Worm (Caenorhabditis elegans) whole organism, L3 larva: ENCODE results near the gene C27A2.12.

ENCODE experiments used
- R02D3.7 ChIP-seq: fragments of 150-350 bp; optimal IDR thresholded peaks from 2 replicates; lab custom pipeline; 2014; ENCODE audit warnings: missing biosample characterization, missing genetic modification characterization
- ZK546.5 ChIP-seq: sonication (generic microtip); optimal IDR thresholded peaks from 2 replicates; lab custom pipeline; 2017; ENCODE audit warnings: missing biosample characterization, missing genetic modification characterization
- aly-2 ChIP-seq: fragments of 150-350 bp; optimal IDR thresholded peaks from 2 replicates; lab custom pipeline; 2014; ENCODE audit warnings: missing biosample characterization, missing genetic modification characterization
- ama-1 ChIP-seq: fragments of 150-350 bp; optimal IDR thresholded peaks from 2 replicates; lab custom pipeline; 2018
- ceh-16 ChIP-seq: sonication (generic microtip); optimal IDR thresholded peaks from 2 replicates; lab custom pipeline; 2017; ENCODE audit warnings: missing biosample characterization, missing genetic modification characterization
- ceh-28 ChIP-seq: fragments of 150-350 bp; optimal IDR thresholded peaks from 2 replicates; lab custom pipeline; 2014; ENCODE audit warnings: missing biosample characterization, missing genetic modification reagents, missing genetic modification characterization
- ceh-82 ChIP-seq: fragments of 150-350 bp; optimal IDR thresholded peaks from 2 replicates; lab custom pipeline; 2014; ENCODE audit warnings: missing biosample characterization, missing genetic modification characterization
- ceh-9 ChIP-seq: sonication (generic microtip); optimal IDR thresholded peaks from 2 replicates; lab custom pipeline; 2018; ENCODE audit warnings: missing biosample characterization, missing genetic modification characterization
- daf-12 ChIP-seq: fragments of 150-350 bp; optimal IDR thresholded peaks from 2 replicates; lab custom pipeline; 2014; ENCODE audit warnings: missing biosample characterization, missing genetic modification reagents, missing genetic modification characterization
- egl-27 ChIP-seq: sonication (generic microtip); optimal IDR thresholded peaks from 4 replicates; lab custom pipeline; 2017; ENCODE audit warnings: missing biosample characterization, missing genetic modification reagents, missing genetic modification characterization
- egl-5 ChIP-seq: fragments of 150-350 bp; optimal IDR thresholded peaks from 2 replicates; lab custom pipeline; 2017; ENCODE audit warnings: missing biosample characterization, missing genetic modification reagents, missing genetic modification characterization, inconsistent platforms
- elt-1 ChIP-seq: fragments of 150-350 bp; optimal IDR thresholded peaks from 2 replicates; lab custom pipeline; 2014; ENCODE audit warnings: missing biosample characterization, missing genetic modification characterization
- elt-2 ChIP-seq: sonication (generic microtip); optimal IDR thresholded peaks from 2 replicates; lab custom pipeline; 2016; ENCODE audit warnings: missing genetic modification reagents, mild to moderate bottlenecking, missing genetic modification characterization, missing compliant biosample characterization
- elt-3 ChIP-seq, 3 experiments: fragments of 150-350 bp in 1 of 3; sonication (generic microtip) in 2 of 3; optimal IDR thresholded peaks; 2 replicates in 2 of 3; 4 replicates in 1 of 3; lab custom pipeline; 2014 to 2017; ENCODE audit warnings: missing biosample characterization in 3 of 3, missing genetic modification characterization in 3 of 3
- eor-1 ChIP-seq, 2 experiments: fragments of 150-350 bp; optimal IDR thresholded peaks; 2 replicates each; lab custom pipeline; 2014 to 2018; ENCODE audit warnings: missing biosample characterization in 2 of 2, missing genetic modification characterization in 2 of 2
- fkh-10 ChIP-seq: sonication (generic microtip); optimal IDR thresholded peaks from 2 replicates; lab custom pipeline; 2017; ENCODE audit warnings: missing biosample characterization, missing genetic modification reagents, missing genetic modification characterization
- fkh-2 ChIP-seq: fragments of 150-350 bp; optimal IDR thresholded peaks from 2 replicates; lab custom pipeline; 2014; ENCODE audit warnings: missing biosample characterization, missing genetic modification reagents, missing genetic modification characterization
- fos-1 ChIP-seq: fragments of 150-350 bp; optimal IDR thresholded peaks from 2 replicates; lab custom pipeline; 2014; ENCODE audit warnings: missing biosample characterization, missing genetic modification characterization
- hmg-11 ChIP-seq: sonication (generic microtip); optimal IDR thresholded peaks from 2 replicates; lab custom pipeline; 2016; ENCODE audit warnings: missing genetic modification characterization, missing compliant biosample characterization
- jun-1 ChIP-seq: fragments of 150-350 bp; optimal IDR thresholded peaks from 2 replicates; lab custom pipeline; 2014; ENCODE audit warnings: missing biosample characterization, missing genetic modification reagents, missing genetic modification characterization
- lin-15B ChIP-seq: fragments of 150-350 bp; optimal IDR thresholded peaks from 2 replicates; lab custom pipeline; 2014; ENCODE audit warnings: missing biosample characterization, missing genetic modification characterization
- lin-39 ChIP-seq: fragments of 150-350 bp; optimal IDR thresholded peaks from 2 replicates; lab custom pipeline; 2018; ENCODE audit warnings: missing biosample characterization, missing genetic modification reagents, missing genetic modification characterization
- lsy-12 ChIP-seq: sonication (generic microtip); optimal IDR thresholded peaks from 2 replicates; lab custom pipeline; 2016; ENCODE audit warnings: mild to moderate bottlenecking, missing genetic modification characterization, missing compliant biosample characterization
- mdl-1 ChIP-seq: fragments of 150-350 bp; optimal IDR thresholded peaks from 2 replicates; lab custom pipeline; 2014; ENCODE audit warnings: missing biosample characterization, missing genetic modification characterization
- mml-1 ChIP-seq: fragments of 150-350 bp; sonication (generic microtip); optimal IDR thresholded peaks from 3 replicates; lab custom pipeline; 2014; ENCODE audit warnings: missing biosample characterization, missing genetic modification characterization
- nfya-1 ChIP-seq: sonication (generic microtip); optimal IDR thresholded peaks from 2 replicates; lab custom pipeline; 2017; ENCODE audit warnings: missing genetic modification characterization, mild to moderate bottlenecking, missing compliant biosample characterization, antibody characterized with exemption, moderate library complexity; ENCODE audit not compliant: insufficient read depth
- nhr-11 ChIP-seq: fragments of 150-350 bp; optimal IDR thresholded peaks from 2 replicates; lab custom pipeline; 2014; ENCODE audit warnings: missing biosample characterization, missing genetic modification characterization
- nhr-12 ChIP-seq: fragments of 150-350 bp; optimal IDR thresholded peaks from 2 replicates; lab custom pipeline; 2014; ENCODE audit warnings: missing biosample characterization, missing genetic modification characterization
- nhr-23 ChIP-seq: fragments of 150-350 bp; optimal IDR thresholded peaks from 2 replicates; lab custom pipeline; 2014; ENCODE audit warnings: missing biosample characterization, missing genetic modification reagents, missing genetic modification characterization
- nhr-237 ChIP-seq: fragments of 150-350 bp; optimal IDR thresholded peaks from 2 replicates; lab custom pipeline; 2014; ENCODE audit warnings: missing biosample characterization, missing genetic modification characterization
- nhr-25 ChIP-seq: sonication (generic microtip); optimal IDR thresholded peaks from 2 replicates; lab custom pipeline; 2017; ENCODE audit warnings: missing biosample characterization, missing genetic modification characterization
- nhr-28 ChIP-seq: fragments of 150-350 bp; optimal IDR thresholded peaks from 2 replicates; lab custom pipeline; 2014; ENCODE audit warnings: missing biosample characterization, missing genetic modification characterization
- nhr-43 ChIP-seq: sonication (generic microtip); optimal IDR thresholded peaks from 2 replicates; lab custom pipeline; 2016; ENCODE audit warnings: mild to moderate bottlenecking, missing genetic modification characterization, missing compliant biosample characterization; ENCODE audit not compliant: poor library complexity, severe bottlenecking
- nhr-67 ChIP-seq: fragments of 150-350 bp; optimal IDR thresholded peaks from 2 replicates; lab custom pipeline; 2014; ENCODE audit warnings: missing biosample characterization, missing genetic modification characterization
- nhr-76 ChIP-seq: fragments of 150-350 bp; sonication (generic microtip); optimal IDR thresholded peaks from 5 replicates; lab custom pipeline; 2014; ENCODE audit warnings: missing biosample characterization, missing genetic modification characterization
- nhr-77 ChIP-seq: fragments of 150-350 bp; optimal IDR thresholded peaks from 2 replicates; lab custom pipeline; 2014; ENCODE audit warnings: missing biosample characterization, missing genetic modification characterization
- pha-4 ChIP-seq: fragments of 150-350 bp; optimal IDR thresholded peaks from 2 replicates; lab custom pipeline; 2014; ENCODE audit warnings: missing biosample characterization, missing genetic modification reagents, missing genetic modification characterization
- pqm-1 ChIP-seq: fragments of 150-350 bp; optimal IDR thresholded peaks from 2 replicates; lab custom pipeline; 2017; ENCODE audit warnings: missing biosample characterization, missing genetic modification characterization, inconsistent platforms
- sea-2 ChIP-seq: fragments of 150-350 bp; sonication (generic microtip); optimal IDR thresholded peaks from 4 replicates; lab custom pipeline; 2014; ENCODE audit warnings: missing biosample characterization, missing genetic modification reagents, missing genetic modification characterization
- skn-1 ChIP-seq: fragments of 150-350 bp; optimal IDR thresholded peaks from 2 replicates; lab custom pipeline; 2014; ENCODE audit warnings: missing biosample characterization, missing genetic modification characterization
- snpc-4 ChIP-seq: fragments of 150-350 bp; optimal IDR thresholded peaks from 2 replicates; lab custom pipeline; 2014; ENCODE audit warnings: missing biosample characterization, missing genetic modification characterization
- tbx-2 ChIP-seq: sonication (generic microtip); optimal IDR thresholded peaks from 2 replicates; lab custom pipeline; 2016; ENCODE audit warnings: mild to moderate bottlenecking, missing genetic modification characterization, missing compliant biosample characterization
- unc-39 ChIP-seq: sonication (generic microtip); optimal IDR thresholded peaks from 4 replicates; lab custom pipeline; 2017; ENCODE audit warnings: missing biosample characterization, missing genetic modification characterization
- unc-62 ChIP-seq: fragments of 150-350 bp; sonication (generic microtip); optimal IDR thresholded peaks from 4 replicates; lab custom pipeline; 2014; ENCODE audit warnings: missing biosample characterization, missing genetic modification reagents, missing genetic modification characterization
- zag-1 ChIP-seq: fragments of 150-350 bp; optimal IDR thresholded peaks from 2 replicates; lab custom pipeline; 2014; ENCODE audit warnings: missing biosample characterization, missing genetic modification characterization
- ztf-11 ChIP-seq: fragments of 150-350 bp; optimal IDR thresholded peaks from 2 replicates; lab custom pipeline; 2014; ENCODE audit warnings: missing biosample characterization, missing genetic modification characterization
- ztf-4 ChIP-seq: fragments of 150-350 bp; optimal IDR thresholded peaks from 2 replicates; lab custom pipeline; 2014; ENCODE audit warnings: missing biosample characterization, missing genetic modification characterization

C27A2.12 gene

DNA sequence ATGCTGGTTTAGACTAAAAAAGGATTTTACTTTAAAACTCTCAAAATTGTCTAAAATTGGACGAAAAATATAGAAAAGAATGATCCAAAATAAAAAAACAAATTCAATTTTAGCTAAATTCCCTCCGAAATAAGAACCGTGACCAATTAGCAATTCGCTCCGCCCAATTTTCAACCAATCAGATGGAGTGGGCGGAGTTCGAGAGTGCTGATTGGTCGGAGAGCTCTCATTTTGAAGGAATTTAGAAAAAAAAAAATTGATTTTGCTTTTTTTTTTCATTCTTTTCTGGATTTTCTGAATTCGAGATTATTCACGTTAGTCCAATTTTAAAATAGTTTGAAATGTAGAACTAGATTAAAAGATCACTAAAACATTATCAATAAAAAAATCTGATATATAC is 41.1 kb upstream of the C27A2.12 start:
- TF ChIP-seq ama-1 (lab: Kevin White, UChicago), result no peak
- TF ChIP-seq nfya-1 (tag; lab: Kevin White, UChicago), result peak; percentile 86

DNA sequence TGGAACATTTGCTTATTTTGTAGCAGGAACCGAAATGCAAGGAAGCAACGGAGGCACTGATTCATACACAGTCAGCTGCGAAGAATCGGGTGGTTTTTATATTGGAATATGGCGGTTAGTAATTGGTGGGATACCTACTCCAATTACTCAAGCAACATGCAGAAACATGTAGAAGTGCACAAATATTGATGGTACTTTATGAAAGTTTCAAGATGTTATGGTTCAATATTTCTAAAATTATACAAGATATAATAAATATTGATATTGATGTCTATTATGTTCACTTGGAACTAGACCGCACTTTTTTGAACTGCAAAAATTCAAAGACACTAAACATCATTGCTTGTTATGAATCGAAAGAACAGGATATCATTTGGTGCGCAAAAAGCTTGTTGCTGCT is 36.0 kb upstream of the C27A2.12 start, which contains the start of gene C04G6.13:
TSS of gene C04G6.13 (plus strand) at position 301 of the 400 bp plus-strand sequence.
- TF ChIP-seq nhr-11 (no peak), tbx-2 (no peak), nhr-25 (no peak)

DNA sequence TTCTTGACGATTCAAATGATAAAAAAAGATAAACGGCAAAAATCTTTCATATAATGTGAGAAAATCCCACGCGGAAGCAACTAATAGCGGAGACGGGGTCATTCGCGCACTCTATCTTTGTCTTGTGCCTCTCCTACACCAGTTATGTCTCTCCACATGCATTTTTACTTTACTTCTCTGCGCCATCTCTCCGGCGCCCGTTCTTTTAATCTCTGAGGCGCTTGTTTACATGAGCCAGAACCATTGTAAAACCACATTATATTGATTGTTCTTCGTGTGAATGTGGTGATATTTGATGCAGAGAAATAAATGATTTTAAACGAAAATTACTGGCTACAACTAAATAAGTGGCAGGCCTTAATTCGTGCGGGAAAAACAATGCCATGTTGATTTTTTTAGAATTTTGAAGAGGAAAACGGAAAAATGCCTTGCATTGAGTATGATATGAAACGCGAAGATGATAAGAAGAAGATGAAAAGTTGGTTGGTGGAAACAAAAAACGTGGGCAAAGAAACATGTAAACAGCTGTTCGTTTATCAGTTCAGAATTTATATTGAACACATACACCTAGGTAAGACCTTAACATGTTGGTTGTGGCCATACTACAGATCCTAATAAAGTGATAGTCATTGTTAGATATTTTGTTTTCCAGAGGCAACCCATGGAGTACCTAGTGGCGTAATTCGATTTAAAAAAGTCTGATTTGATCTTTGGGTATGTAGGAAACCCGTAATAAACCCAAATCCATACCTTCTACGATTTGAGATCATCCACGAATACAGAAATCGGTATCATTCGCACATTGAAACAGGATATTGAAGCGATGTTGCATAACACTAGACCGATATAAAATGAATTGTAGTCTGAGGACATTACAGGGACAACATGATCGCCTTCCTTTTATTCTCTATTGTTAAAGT is 34.7 kb upstream of the C27A2.12 start, which contains the start of gene C04G6.2:
TSS of gene C04G6.2 (plus strand) at position 870 of the 920 bp plus-strand sequence.
- TF ChIP-seq unc-39 (tag; lab: Kevin White, UChicago) (no peak), ztf-11 (tag; lab: Kevin White, UChicago) (no peak), nhr-43 (tag; lab: Kevin White, UChicago) (peak; percentile 51), ceh-16 (tag; lab: Kevin White, UChicago) (no peak), pha-4 (tag; lab: Kevin White, UChicago) (peak; percentile 98), jun-1 (tag; lab: Kevin White, UChicago) (no peak), eor-1 (tag; optimal IDR thresholded peaks at IDR 0.05; lab: Kevin White, UChicago) (no peak), lsy-12 (tag; lab: Kevin White, UChicago) (no peak), ceh-28 (peak; percentile 39), egl-5 (peak; percentile 87), nhr-25 (peak; percentile 52), ZK546.5 (no peak), fkh-10 (GFP tag; lab: Kevin White, UChicago) (no peak), elt-1 (tag; lab: Kevin White, UChicago) (no peak), elt-2 (tag; lab: Kevin White, UChicago) (peak; percentile 95), R02D3.7 (tag; lab: Kevin White, UChicago) (no peak), nhr-237 (tag; lab: Kevin White, UChicago) (no peak), fkh-2 (tag; lab: Kevin White, UChicago) (peak; percentile 97), sea-2 (no peak), nfya-1 (tag; lab: Kevin White, UChicago) (peak; percentile 77), aly-2 (tag; lab: Kevin White, UChicago) (no peak), elt-3 (tag; optimal IDR thresholded peaks at IDR 0.05; lab: Kevin White, UChicago) (no peak), egl-27 (tag; lab: Kevin White, UChicago) (no peak), skn-1 (no peak), hmg-11 (peak; percentile 72), lin-39 (peak; percentile 61), ceh-9 (no peak), unc-62 (GFP tag; lab: Kevin White, UChicago) (no peak), lin-15B (no peak), mml-1 (tag; lab: Kevin White, UChicago) (no peak), snpc-4 (tag; lab: Kevin White, UChicago) (peak; percentile 73), ceh-82 (tag; lab: Kevin White, UChicago) (no peak), ztf-4 (no peak), mdl-1 (no peak), nhr-23 (tag; lab: Kevin White, UChicago) (peak; percentile 72), nhr-76 (tag; lab: Kevin White, UChicago) (no peak), nhr-77 (tag; lab: Kevin White, UChicago) (no peak), nhr-12 (tag; lab: Kevin White, UChicago) (no peak), nhr-11 (no peak), zag-1 (tag; lab: Kevin White, UChicago) (no peak), nhr-28 (tag; lab: Kevin White, UChicago) (no peak), nhr-67 (tag; lab: Kevin White, UChicago) (no peak), daf-12 (tag; lab: Kevin White, UChicago) (no peak), ama-1 (lab: Kevin White, UChicago) (no peak), fos-1 (tag; lab: Kevin White, UChicago) (no peak), pqm-1 (tag; lab: Kevin White, UChicago) (peak; percentile 59), tbx-2 (no peak)
